Fruit fly (Drosophila melanogaster): ENCODE data around the gene Es2.

The Es2 gene

DNA sequence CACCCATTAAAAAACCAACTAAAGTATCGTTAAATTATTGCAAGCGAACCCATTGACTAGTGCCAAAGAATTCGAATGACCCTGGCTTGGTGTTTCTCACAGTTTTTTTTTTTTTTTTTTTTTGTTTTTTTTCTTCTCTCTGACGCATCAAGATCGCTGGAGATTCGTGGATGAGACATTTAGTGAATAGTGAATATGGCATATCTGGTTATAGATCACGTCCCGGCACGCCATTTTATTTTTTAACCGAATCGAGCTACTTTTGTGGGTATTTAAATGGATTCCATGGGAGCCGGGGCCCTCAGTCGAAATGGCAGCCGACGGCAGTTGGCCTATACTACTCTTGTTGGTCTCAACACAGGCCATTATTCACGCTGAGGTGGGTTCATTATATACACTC, 15.5 kb downstream of the Es2 start, which contains the start of gene Cp7Fc:
TSS of gene Cp7Fc (plus strand) at position 301 of the 400 bp plus-strand sequence.
- TF ChIP-seq bab1 (GFP tag; optimal IDR thresholded peaks at IDR 0.05) (peak; percentile 16), Crg-1 (GFP tag; optimal IDR thresholded peaks at IDR 0.05) (peak; percentile 8), CG33017 (tag; optimal IDR thresholded peaks at IDR 0.05) (no peak)

DNA sequence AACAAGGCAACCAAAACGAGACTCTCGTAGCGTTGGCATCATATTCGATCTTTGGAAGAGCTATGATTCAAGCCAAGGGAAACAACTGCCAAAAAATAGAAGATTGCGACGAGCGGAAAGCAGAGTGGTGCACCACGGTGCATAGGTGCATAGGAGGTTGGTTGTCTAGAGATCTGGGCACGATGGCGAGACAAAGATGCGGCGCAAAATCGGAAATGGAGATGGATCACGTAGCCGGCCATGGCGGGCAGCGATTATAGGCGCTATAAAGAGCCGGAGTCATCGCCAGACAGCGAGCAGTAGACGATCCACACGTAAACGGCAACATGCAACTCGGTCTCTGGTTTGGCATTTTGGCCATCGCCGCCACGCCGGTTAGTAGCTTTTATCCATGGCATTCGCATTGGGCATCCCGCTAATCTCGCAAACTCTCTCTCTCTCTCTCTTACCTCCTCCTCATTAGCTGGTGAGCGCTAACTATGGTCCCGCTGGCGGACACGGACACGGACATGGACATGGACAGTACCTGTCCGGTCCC, 17.8 kb downstream of the Es2 start, which contains the start of gene Cp36:
TSS of gene Cp36 (plus strand) at position 289 of the 538 bp plus-strand sequence.
- no peak for TF ChIP-seq CG12768 (GFP tag; optimal IDR thresholded peaks at IDR 0.05)
- no peak for TF ChIP-seq ovo (GFP tag; optimal IDR thresholded peaks at IDR 0.05)
- no peak for TF ChIP-seq CG14711 (tag; optimal IDR thresholded peaks at IDR 0.05)
- peak; percentile 65 for TF ChIP-seq CG1620 (GFP tag; optimal IDR thresholded peaks at IDR 0.05)
- no peak for TF ChIP-seq CG33017 (tag; optimal IDR thresholded peaks at IDR 0.05)
- no peak for TF ChIP-seq CG11617 (GFP tag; optimal IDR thresholded peaks at IDR 0.05)
- TF ChIP-seq toe (GFP tag; optimal IDR thresholded peaks at IDR 0.05): no peak
- no peak for TF ChIP-seq cic (GFP tag; optimal IDR thresholded peaks at IDR 0.05)
- no peak for TF ChIP-seq Hr96 (GFP tag; optimal IDR thresholded peaks at IDR 0.05)
- TF ChIP-seq cnc (optimal IDR thresholded peaks at IDR 0.05): no peak
- TF ChIP-seq kay (GFP tag; ENCODE audit: borderline replicate concordance): no peak
- TF ChIP-seq CG7045 (GFP tag; optimal IDR thresholded peaks at IDR 0.05): no peak
- no peak for TF ChIP-seq pad (GFP tag; optimal IDR thresholded peaks at IDR 0.05)
- TF ChIP-seq CG5204 (GFP tag; optimal IDR thresholded peaks at IDR 0.05): no peak
- TF ChIP-seq bab1 (GFP tag; optimal IDR thresholded peaks at IDR 0.05): peak; percentile 94
- TF ChIP-seq Mnt (GFP tag; optimal IDR thresholded peaks at IDR 0.05): no peak
- no peak for TF ChIP-seq CG7101 (tag; optimal IDR thresholded peaks at IDR 0.05)
- peak; percentile 81 for TF ChIP-seq Crg-1 (GFP tag; optimal IDR thresholded peaks at IDR 0.05)
- no peak for TF ChIP-seq Clk (GFP tag; optimal IDR thresholded peaks at IDR 0.05)

DNA sequence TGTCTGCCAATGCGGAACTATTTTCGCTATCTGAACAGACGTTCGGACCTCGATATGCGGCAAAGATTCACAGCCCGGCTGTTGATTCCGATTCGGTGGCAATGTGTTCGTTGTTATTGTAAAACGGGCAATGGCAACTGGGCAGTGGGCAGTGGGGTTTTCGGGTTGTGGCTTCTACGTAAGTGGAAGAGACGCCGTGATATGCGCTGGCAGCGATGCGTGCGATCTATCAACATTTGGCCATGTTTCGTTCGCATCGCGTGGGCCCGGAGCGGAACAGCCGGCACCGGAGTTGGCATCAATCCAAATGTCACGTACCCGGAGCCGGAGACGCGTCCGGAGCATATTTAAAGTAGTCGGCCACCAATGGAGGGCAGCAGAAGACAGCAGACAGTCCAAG, 20.2 kb downstream of the Es2 start, which contains the start of gene Cp38:
TSS of gene Cp38 (plus strand) at position 376 of the 400 bp plus-strand sequence.
- TF ChIP-seq CG14711 (tag; optimal IDR thresholded peaks at IDR 0.05): no peak
- no peak for TF ChIP-seq CG1620 (GFP tag; optimal IDR thresholded peaks at IDR 0.05)
- TF ChIP-seq tj (GFP tag; optimal IDR thresholded peaks at IDR 0.05): peak; percentile 8
- peak; percentile 95 for TF ChIP-seq bab1 (GFP tag; optimal IDR thresholded peaks at IDR 0.05)

DNA sequence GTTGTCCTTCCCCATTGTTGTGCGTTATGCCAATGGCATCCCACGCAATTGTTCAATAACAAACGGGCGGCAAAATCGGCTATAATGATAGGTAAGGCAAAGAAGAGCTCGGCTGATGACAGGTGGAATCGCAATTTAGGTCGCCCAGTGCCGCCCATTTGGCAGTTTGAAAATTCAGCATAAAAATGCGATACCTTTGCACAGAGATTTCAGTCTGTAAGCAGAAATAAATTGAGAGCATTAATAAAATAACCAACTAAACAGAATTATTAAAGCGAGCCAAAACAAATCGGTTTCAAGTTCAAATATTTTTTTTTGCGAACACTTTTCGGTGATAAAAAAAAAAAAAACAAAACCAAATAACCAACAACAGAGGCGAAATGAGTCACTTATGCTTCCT, 22.4 kb downstream of the Es2 start, which contains the start of gene CG33223:
TSS of gene CG33223 (minus strand) at position 215 of the 400 bp plus-strand sequence.
- TF ChIP-seq bab1 (GFP tag; optimal IDR thresholded peaks at IDR 0.05) (peak; percentile 81), cic (GFP tag; optimal IDR thresholded peaks at IDR 0.05) (no peak), tj (GFP tag; optimal IDR thresholded peaks at IDR 0.05) (peak; percentile 92), CG1620 (GFP tag; optimal IDR thresholded peaks at IDR 0.05) (peak; percentile 10), CG7045 (GFP tag; optimal IDR thresholded peaks at IDR 0.05) (no peak)

DNA sequence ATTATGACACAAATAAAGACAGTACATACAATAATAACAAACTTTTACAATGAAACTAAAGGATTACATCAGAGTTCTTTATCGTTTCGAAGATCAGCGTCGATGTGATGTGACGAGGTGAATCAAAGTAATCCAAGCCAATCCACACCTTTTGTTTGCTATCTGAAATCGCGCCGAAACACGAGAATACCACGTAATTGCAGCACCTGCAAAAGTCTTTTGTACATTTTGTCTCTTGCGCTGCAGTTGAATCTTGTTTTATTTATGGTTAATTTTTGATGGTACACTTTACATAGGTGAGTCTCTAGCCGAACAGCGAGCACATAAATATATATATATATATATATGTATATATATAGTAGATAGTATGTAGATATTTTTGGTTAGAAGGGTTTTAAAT, 23.5 kb downstream of the Es2 start:
- no peak for TF ChIP-seq cnc (optimal IDR thresholded peaks at IDR 0.05)
- peak; percentile 32 for TF ChIP-seq tj (GFP tag; optimal IDR thresholded peaks at IDR 0.05)
- TF ChIP-seq Hr96 (GFP tag; optimal IDR thresholded peaks at IDR 0.05): no peak
- TF ChIP-seq CG7045 (GFP tag; optimal IDR thresholded peaks at IDR 0.05): no peak
- TF ChIP-seq ovo (GFP tag; optimal IDR thresholded peaks at IDR 0.05): no peak
- TF ChIP-seq CG5204 (GFP tag; optimal IDR thresholded peaks at IDR 0.05): no peak
- TF ChIP-seq bab1 (GFP tag; optimal IDR thresholded peaks at IDR 0.05): peak; percentile 93
- no peak for TF ChIP-seq kay (GFP tag; ENCODE audit: borderline replicate concordance)
- TF ChIP-seq toe (GFP tag; optimal IDR thresholded peaks at IDR 0.05): no peak
- no peak for TF ChIP-seq Clk (GFP tag; optimal IDR thresholded peaks at IDR 0.05)
- TF ChIP-seq CG1620 (GFP tag; optimal IDR thresholded peaks at IDR 0.05): no peak

DNA sequence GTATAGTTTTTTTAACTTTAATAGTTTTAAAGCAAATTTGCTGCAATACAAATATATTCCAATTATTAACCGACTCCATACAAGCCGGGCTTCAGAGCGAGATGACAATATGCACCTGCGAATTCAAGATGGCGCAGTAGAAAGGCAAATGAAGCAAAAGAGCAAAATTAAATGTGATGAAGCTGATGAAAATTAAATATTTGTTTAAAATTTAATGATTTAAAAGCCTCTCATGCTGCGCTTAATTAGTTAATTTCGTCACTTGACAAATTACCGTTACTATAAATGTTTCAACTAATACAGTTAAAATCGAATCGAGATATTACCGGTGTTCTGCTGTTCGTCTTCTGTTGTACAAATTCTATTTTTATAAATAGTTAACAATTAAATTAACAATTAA, 27.8 kb downstream of the Es2 start, which contains the start of gene CG33181:
TSS of gene CG33181 (plus strand) at position 301 of the 400 bp plus-strand sequence.
- no peak for TF ChIP-seq CG33017 (tag; optimal IDR thresholded peaks at IDR 0.05)
- no peak for TF ChIP-seq CG7045 (GFP tag; optimal IDR thresholded peaks at IDR 0.05)
- no peak for TF ChIP-seq CG7101 (tag; optimal IDR thresholded peaks at IDR 0.05)
- TF ChIP-seq CG12768 (GFP tag; optimal IDR thresholded peaks at IDR 0.05): no peak
- no peak for TF ChIP-seq CG11617 (GFP tag; optimal IDR thresholded peaks at IDR 0.05)
- TF ChIP-seq kay (GFP tag; ENCODE audit: borderline replicate concordance): no peak
- TF ChIP-seq Hr96 (GFP tag; optimal IDR thresholded peaks at IDR 0.05): no peak
- no peak for TF ChIP-seq CG14711 (tag; optimal IDR thresholded peaks at IDR 0.05)
- no peak for TF ChIP-seq tj (GFP tag; optimal IDR thresholded peaks at IDR 0.05)
- no peak for TF ChIP-seq cnc (optimal IDR thresholded peaks at IDR 0.05)
- no peak for TF ChIP-seq Mnt (GFP tag; optimal IDR thresholded peaks at IDR 0.05)
- no peak for TF ChIP-seq CG1620 (GFP tag; optimal IDR thresholded peaks at IDR 0.05)
- no peak for TF ChIP-seq cic (GFP tag; optimal IDR thresholded peaks at IDR 0.05)
- no peak for TF ChIP-seq CG5204 (GFP tag; optimal IDR thresholded peaks at IDR 0.05)
- no peak for TF ChIP-seq Clk (GFP tag; optimal IDR thresholded peaks at IDR 0.05)
- no peak for TF ChIP-seq ovo (GFP tag; optimal IDR thresholded peaks at IDR 0.05)

DNA sequence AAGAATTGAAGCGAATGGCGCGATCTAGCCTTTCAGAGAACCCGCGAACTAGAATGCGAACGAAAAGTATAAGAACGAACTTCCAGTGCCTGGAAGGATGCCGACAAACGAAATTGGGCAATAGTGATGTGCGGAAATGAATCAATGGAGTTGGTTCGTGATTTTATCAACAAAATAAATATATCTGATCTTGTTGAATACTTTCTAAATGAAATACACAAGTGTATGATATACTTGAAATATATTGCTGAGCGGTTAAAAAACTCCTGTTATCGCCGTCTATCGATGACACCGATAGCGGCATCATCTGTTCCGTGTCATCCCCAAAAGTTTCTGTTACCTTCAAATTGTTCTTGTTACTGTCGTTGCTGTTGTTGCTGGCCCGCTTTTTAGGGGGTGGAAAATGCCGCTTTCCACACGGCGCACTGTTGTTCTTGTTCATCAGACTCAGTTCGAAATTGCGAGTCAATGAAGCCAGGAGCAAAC, 28.2 kb downstream of the Es2 start, which contains the start of gene otu:
TSS of gene otu (minus strand) at position 51 of the 486 bp plus-strand sequence.
- TF ChIP-seq Mnt (GFP tag; optimal IDR thresholded peaks at IDR 0.05): no peak
- TF ChIP-seq kay (GFP tag; ENCODE audit: borderline replicate concordance): no peak
- no peak for TF ChIP-seq CG1620 (GFP tag; optimal IDR thresholded peaks at IDR 0.05)
- TF ChIP-seq Crg-1 (GFP tag; optimal IDR thresholded peaks at IDR 0.05): peak; percentile 19
- TF ChIP-seq bab1 (GFP tag; optimal IDR thresholded peaks at IDR 0.05): peak; percentile 71
